Worm (Caenorhabditis elegans) whole organism, early embryonic: ENCODE measurements around the gene pxmp-4.

Source experiments
- B0310.2 ChIP-seq: sonication (generic microtip); optimal IDR thresholded peaks from 2 replicates; lab custom pipeline; 2016; ENCODE audit warnings: mild to moderate bottlenecking, missing genetic modification characterization, missing compliant biosample characterization
- F13C5.2 ChIP-seq: sonication (generic microtip); optimal IDR thresholded peaks from 2 replicates; lab custom pipeline; 2017; ENCODE audit warnings: mild to moderate bottlenecking, missing genetic modification characterization, inconsistent platforms, missing compliant biosample characterization
- aly-1 ChIP-seq: sonication (generic microtip); optimal IDR thresholded peaks from 2 replicates; lab custom pipeline; 2016; ENCODE audit warnings: missing genetic modification characterization, missing compliant biosample characterization
- ama-1 ChIP-seq: fragments of 150-350 bp; optimal IDR thresholded peaks from 2 replicates; lab custom pipeline; 2014
- ceh-13 ChIP-seq: fragments of 200-800 bp; sonication (Bioruptor generic); optimal IDR thresholded peaks from 2 replicates; lab custom pipeline; 2018; ENCODE audit warnings: mild to moderate bottlenecking, missing genetic modification characterization, missing compliant biosample characterization
- ceh-36 ChIP-seq: sonication (generic microtip); optimal IDR thresholded peaks from 2 replicates; lab custom pipeline; 2016; ENCODE audit warnings: missing genetic modification characterization, inconsistent platforms, missing compliant biosample characterization
- flt-1 ChIP-seq: fragments of 200-800 bp; sonication (Bioruptor generic); IDR thresholded peaks from 2 replicates; pipeline ENCODE4 v1.3.6; 2022; ENCODE audit warnings: missing genetic modification characterization, missing compliant biosample characterization
- hmbx-1 ChIP-seq: sonication (generic microtip); optimal IDR thresholded peaks from 2 replicates; lab custom pipeline; 2016; ENCODE audit warnings: mild to moderate bottlenecking, missing genetic modification characterization, missing compliant biosample characterization
- hmg-4 ChIP-seq: fragments of 200-800 bp; sonication (Bioruptor generic); optimal IDR thresholded peaks from 2 replicates; lab custom pipeline; 2018; ENCODE audit warnings: mild to moderate bottlenecking, missing genetic modification characterization, missing compliant biosample characterization
- hnd-1 ChIP-seq: sonication (generic microtip); optimal IDR thresholded peaks from 2 replicates; lab custom pipeline; 2016; ENCODE audit warnings: missing genetic modification characterization, missing compliant biosample characterization
- scrt-1 ChIP-seq: fragments of 200-800 bp; sonication (Bioruptor generic); IDR thresholded peaks from 2 replicates; pipeline ENCODE4 v1.3.6; 2022; ENCODE audit warnings: missing genetic modification characterization, missing compliant biosample characterization
- tbx-11 ChIP-seq: fragments of 200-800 bp; sonication (Bioruptor generic); IDR thresholded peaks from 2 replicates; pipeline ENCODE4 v1.3.6; 2022; ENCODE audit warnings: missing genetic modification characterization, missing compliant biosample characterization
- tbx-37 ChIP-seq: fragments of 200-800 bp; sonication (Bioruptor generic); conservative IDR thresholded peaks from 2 replicates; pipeline ENCODE4 v1.3.6; 2022; ENCODE audit warnings: missing genetic modification reagents, missing genetic modification characterization, missing compliant biosample characterization
- tra-4 ChIP-seq: sonication (generic microtip); optimal IDR thresholded peaks from 2 replicates; lab custom pipeline; 2017; ENCODE audit warnings: missing genetic modification characterization, missing compliant biosample characterization

DNA sequence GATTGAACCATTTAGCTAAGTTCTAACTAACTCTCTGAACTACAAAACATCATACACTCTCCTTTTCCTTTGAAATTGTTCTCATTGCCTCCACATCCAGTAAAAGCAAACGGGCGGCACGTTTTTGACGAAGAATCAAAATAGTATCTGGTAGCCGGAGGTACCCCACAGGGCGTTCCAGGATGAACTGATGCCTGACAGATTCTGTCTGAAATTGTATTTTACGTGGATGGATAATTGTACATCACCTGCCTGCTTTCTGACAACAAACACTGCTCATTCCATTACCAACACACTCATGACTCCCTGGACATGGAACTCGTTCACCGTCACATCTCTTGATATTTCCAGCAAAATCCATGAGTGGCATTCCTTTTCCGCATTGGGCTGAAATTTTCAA lies 46.6 kb downstream of the pxmp-4 start:
- TF ChIP-seq scrt-1 (GFP tag; lab: Robert Waterston, UW): no peak
- TF ChIP-seq hmbx-1 (tag; lab: Kevin White, UChicago): no peak
- no peak for TF ChIP-seq ama-1 (lab: Kevin White, UChicago)
- no peak for TF ChIP-seq hnd-1 (tag; lab: Kevin White, UChicago)
- TF ChIP-seq B0310.2 (tag; lab: Kevin White, UChicago): no peak
- TF ChIP-seq tbx-11 (GFP tag; lab: Robert Waterston, UW): no peak
- no peak for TF ChIP-seq tbx-37 (GFP tag; lab: Robert Waterston, UW)
- no peak for TF ChIP-seq flt-1
- no peak for TF ChIP-seq F13C5.2 (tag; lab: Kevin White, UChicago)
- no peak for TF ChIP-seq ceh-13 (GFP tag; lab: Kevin White, UChicago)
- TF ChIP-seq ceh-36: no peak
- no peak for TF ChIP-seq hmg-4 (GFP tag; lab: Kevin White, UChicago)
- TF ChIP-seq tra-4 (tag; lab: Kevin White, UChicago): no peak
- no peak for TF ChIP-seq aly-1 (tag; lab: Kevin White, UChicago)
